Worm (Caenorhabditis elegans) whole organism, young adult: ENCODE results near the gene F17E9.16.

Source experiments
- B0336.3 ChIP-seq: fragments of 200-800 bp; sonication (Bioruptor generic); IDR thresholded peaks from 2 replicates; pipeline ENCODE4 v1.3.6; 2022; ENCODE audit warnings: missing genetic modification characterization, missing compliant biosample characterization
- C06A6.2 ChIP-seq: fragments of 200-800 bp; sonication (Bioruptor generic); conservative IDR thresholded peaks from 2 replicates; pipeline ENCODE4 v1.3.6; 2022; ENCODE audit warnings: missing genetic modification characterization, missing compliant biosample characterization
- D2030.7 ChIP-seq: fragments of 200-800 bp; sonication (Bioruptor generic); IDR thresholded peaks from 2 replicates; pipeline ENCODE4 v1.3.6; 2022; ENCODE audit warnings: missing genetic modification reagents, missing genetic modification characterization, missing compliant biosample characterization
- F22D6.2 ChIP-seq: sonication (generic microtip); optimal IDR thresholded peaks from 2 replicates; lab custom pipeline; 2016; ENCODE audit warnings: mild to moderate bottlenecking, missing genetic modification characterization, missing compliant biosample characterization
- F23B12.7 ChIP-seq: sonication (generic microtip); optimal IDR thresholded peaks from 2 replicates; lab custom pipeline; 2017; ENCODE audit warnings: missing genetic modification characterization, mild to moderate bottlenecking, missing compliant biosample characterization, antibody characterized with exemption, moderate library complexity; ENCODE audit not compliant: insufficient read depth
- F33H1.4 ChIP-seq: fragments of 200-800 bp; sonication (Bioruptor generic); IDR thresholded peaks from 2 replicates; pipeline ENCODE4 v1.3.6; 2022; ENCODE audit warnings: missing genetic modification reagents, missing genetic modification characterization, missing compliant biosample characterization
- F37B4.10 ChIP-seq: fragments of 200-800 bp; sonication (Bioruptor generic); IDR thresholded peaks from 2 replicates; pipeline ENCODE4 v1.3.6; 2022; ENCODE audit warnings: missing genetic modification characterization, missing compliant biosample characterization
- F39B2.1 ChIP-seq: fragments of 200-800 bp; sonication (Bioruptor generic); IDR thresholded peaks from 2 replicates; pipeline ENCODE4 v1.3.6; 2022; ENCODE audit warnings: missing genetic modification reagents, missing genetic modification characterization, missing compliant biosample characterization
- F49E8.2 ChIP-seq: sonication (generic microtip); optimal IDR thresholded peaks from 3 replicates; lab custom pipeline; 2017; ENCODE audit warnings: missing genetic modification characterization, mild to moderate bottlenecking, missing compliant biosample characterization, antibody characterized with exemption, moderate library complexity; ENCODE audit not compliant: insufficient read depth
- F57C9.4 ChIP-seq: sonication (generic microtip); optimal IDR thresholded peaks from 2 replicates; lab custom pipeline; 2017; ENCODE audit warnings: mild to moderate bottlenecking, missing genetic modification characterization, missing compliant biosample characterization
- K11D2.4 ChIP-seq: fragments of 200-800 bp; sonication (Bioruptor generic); IDR thresholded peaks from 2 replicates; pipeline ENCODE4 v1.3.6; 2022; ENCODE audit warnings: missing genetic modification reagents, missing genetic modification characterization, missing compliant biosample characterization
- T07F8.4 ChIP-seq: sonication (generic microtip); optimal IDR thresholded peaks from 2 replicates; lab custom pipeline; 2016; ENCODE audit warnings: mild to moderate bottlenecking, missing genetic modification characterization, moderate library complexity, missing compliant biosample characterization
- T26A5.8 ChIP-seq: sonication (generic microtip); optimal IDR thresholded peaks from 2 replicates; lab custom pipeline; 2016; ENCODE audit warnings: missing genetic modification characterization, missing compliant biosample characterization
- Y53G8AR.9 ChIP-seq: fragments of 200-800 bp; sonication (Bioruptor generic); conservative IDR thresholded peaks from 2 replicates; pipeline ENCODE4 v1.3.6; 2022; ENCODE audit warnings: missing genetic modification reagents, missing genetic modification characterization, missing compliant biosample characterization
- Y79H2A.3 ChIP-seq: fragments of 200-800 bp; sonication (Bioruptor generic); conservative IDR thresholded peaks from 2 replicates; pipeline ENCODE4 v1.3.6; 2022; ENCODE audit warnings: missing genetic modification reagents, missing genetic modification characterization, missing compliant biosample characterization
- ZK185.1 ChIP-seq: sonication (generic microtip); optimal IDR thresholded peaks from 2 replicates; lab custom pipeline; 2016; ENCODE audit warnings: mild to moderate bottlenecking, missing genetic modification characterization, missing compliant biosample characterization; ENCODE audit not compliant: poor library complexity, severe bottlenecking
- akir-1 ChIP-seq: fragments of 200-800 bp; sonication (Bioruptor generic); optimal IDR thresholded peaks from 2 replicates; lab custom pipeline; 2018; ENCODE audit warnings: mild to moderate bottlenecking, missing genetic modification characterization, moderate library complexity, missing compliant biosample characterization
- ama-1 ChIP-seq, 3 experiments: fragments of 150-350 bp in 1 of 3; sonication (generic microtip) in 2 of 3; optimal IDR thresholded peaks; 2 replicates each; lab custom pipeline; 2014 to 2018; ENCODE audit warnings: missing biosample characterization in 2 of 3, missing genetic modification characterization in 2 of 3, missing genetic modification reagents in 2 of 3
- aptf-2 ChIP-seq: fragments of 200-800 bp; sonication (Bioruptor generic); conservative IDR thresholded peaks from 2 replicates; pipeline ENCODE4 v1.3.6; 2022; ENCODE audit warnings: missing genetic modification reagents, missing genetic modification characterization, missing compliant biosample characterization
- attf-5 ChIP-seq: fragments of 200-800 bp; sonication (Bioruptor generic); optimal IDR thresholded peaks from 2 replicates; lab custom pipeline; 2018; ENCODE audit warnings: mild to moderate bottlenecking, missing genetic modification characterization, missing compliant biosample characterization
- bed-1 ChIP-seq: fragments of 200-800 bp; sonication (Bioruptor generic); IDR thresholded peaks from 2 replicates; pipeline ENCODE4 v1.3.6; 2022; ENCODE audit warnings: missing genetic modification reagents, missing genetic modification characterization, missing compliant biosample characterization
- bed-2 ChIP-seq: fragments of 200-800 bp; sonication (Bioruptor generic); IDR thresholded peaks from 2 replicates; pipeline ENCODE4 v1.3.6; 2022; ENCODE audit warnings: missing genetic modification reagents, missing genetic modification characterization, missing compliant biosample characterization
- ceh-100 ChIP-seq: fragments of 200-800 bp; sonication (Bioruptor generic); IDR thresholded peaks from 2 replicates; pipeline ENCODE4 v1.3.6; 2022; ENCODE audit warnings: missing genetic modification reagents, missing genetic modification characterization, missing compliant biosample characterization
- ceh-27 ChIP-seq: fragments of 200-800 bp; sonication (Bioruptor generic); optimal IDR thresholded peaks from 2 replicates; lab custom pipeline; 2018; ENCODE audit warnings: mild to moderate bottlenecking, missing genetic modification characterization, moderate library complexity, missing compliant biosample characterization
- chd-7 ChIP-seq: sonication (generic microtip); optimal IDR thresholded peaks from 2 replicates; lab custom pipeline; 2016; ENCODE audit warnings: mild to moderate bottlenecking, missing genetic modification characterization, moderate library complexity, missing compliant biosample characterization
- dox-1 ChIP-seq: fragments of 200-800 bp; sonication (Bioruptor generic); IDR thresholded peaks from 2 replicates; pipeline ENCODE4 v1.3.6; 2022; ENCODE audit warnings: missing genetic modification reagents, missing genetic modification characterization, missing compliant biosample characterization
- dpl-1 ChIP-seq: fragments of 150-350 bp; optimal IDR thresholded peaks from 2 replicates; lab custom pipeline; 2014; ENCODE audit warnings: missing biosample characterization, missing genetic modification reagents, missing genetic modification characterization
- efl-1 ChIP-seq: fragments of 150-350 bp; optimal IDR thresholded peaks from 2 replicates; lab custom pipeline; 2014; ENCODE audit warnings: missing biosample characterization, missing genetic modification reagents, missing genetic modification characterization
- egl-18 ChIP-seq: fragments of 200-800 bp; sonication (Bioruptor generic); IDR thresholded peaks from 2 replicates; pipeline ENCODE4 v1.3.6; 2022; ENCODE audit warnings: missing genetic modification reagents, missing genetic modification characterization, missing compliant biosample characterization
- fkh-3 ChIP-seq: sonication (generic microtip); optimal IDR thresholded peaks from 2 replicates; lab custom pipeline; 2016; ENCODE audit warnings: mild to moderate bottlenecking, missing genetic modification characterization, missing compliant biosample characterization
- hrde-1 ChIP-seq: sonication (generic microtip); optimal IDR thresholded peaks from 2 replicates; lab custom pipeline; 2016; ENCODE audit warnings: missing genetic modification characterization, mild to moderate bottlenecking, missing compliant biosample characterization, moderate library complexity, missing genotype, missing genetic modification reagents, borderline replicate concordance
- lin-35 ChIP-seq, 3 experiments: fragments of 150-350 bp in 2 of 3; sonication (generic microtip) in 1 of 3; optimal IDR thresholded peaks; 2 replicates each; lab custom pipeline; 2014 to 2018; ENCODE audit warnings: missing biosample characterization in 3 of 3, missing genetic modification characterization in 3 of 3, missing genetic modification reagents in 3 of 3
- lin-54 ChIP-seq: fragments of 200-800 bp; sonication (Bioruptor generic); optimal IDR thresholded peaks from 2 replicates; lab custom pipeline; 2018; ENCODE audit warnings: mild to moderate bottlenecking, missing genetic modification characterization, missing compliant biosample characterization
- lir-1 ChIP-seq: fragments of 200-800 bp; sonication (Bioruptor generic); conservative IDR thresholded peaks from 2 replicates; pipeline ENCODE4 v1.3.6; 2022; ENCODE audit warnings: missing genetic modification reagents, missing genetic modification characterization, missing compliant biosample characterization
- madf-3 ChIP-seq: fragments of 200-800 bp; sonication (Bioruptor generic); IDR thresholded peaks from 2 replicates; pipeline ENCODE4 v1.3.6; 2022; ENCODE audit warnings: missing genetic modification reagents, missing genetic modification characterization, missing compliant biosample characterization
- madf-6 ChIP-seq: fragments of 200-800 bp; sonication (Bioruptor generic); IDR thresholded peaks from 2 replicates; pipeline ENCODE4 v1.3.6; 2022; ENCODE audit warnings: missing genetic modification reagents, missing genetic modification characterization, missing compliant biosample characterization
- madf-8 ChIP-seq: fragments of 200-800 bp; sonication (Bioruptor generic); conservative IDR thresholded peaks from 2 replicates; pipeline ENCODE4 v1.3.6; 2022; ENCODE audit warnings: missing genetic modification reagents, missing genetic modification characterization, missing compliant biosample characterization
- mel-28 ChIP-seq: sonication (generic microtip); optimal IDR thresholded peaks from 2 replicates; lab custom pipeline; 2016; ENCODE audit warnings: borderline replicate concordance, mild to moderate bottlenecking, missing genetic modification characterization, missing compliant biosample characterization
- nhr-179 ChIP-seq: sonication (generic microtip); optimal IDR thresholded peaks from 2 replicates; lab custom pipeline; 2016; ENCODE audit warnings: mild to moderate bottlenecking, missing genetic modification characterization, missing compliant biosample characterization
- pbrm-1 ChIP-seq: fragments of 200-800 bp; sonication (Bioruptor generic); IDR thresholded peaks from 2 replicates; pipeline ENCODE4 v1.3.6; 2022; ENCODE audit warnings: missing genetic modification reagents, missing genetic modification characterization, missing compliant biosample characterization
- pha-4 ChIP-seq: fragments of 150-350 bp; sonication (generic microtip); optimal IDR thresholded peaks from 2 replicates; lab custom pipeline; 2014; ENCODE audit warnings: missing biosample characterization, missing genetic modification reagents, missing genetic modification characterization
- rec-8 ChIP-seq, 2 experiments: sonication (generic microtip); optimal IDR thresholded peaks; 2 replicates each; lab custom pipeline; 2016; ENCODE audit warnings: mild to moderate bottlenecking in 2 of 2, missing genetic modification characterization in 2 of 2, missing genetic modification reagents in 2 of 2, missing genotype in 2 of 2, missing biosample characterization in 1 of 2, missing compliant biosample characterization in 1 of 2, moderate library complexity in 1 of 2
- sdz-38 ChIP-seq: sonication (generic microtip); optimal IDR thresholded peaks from 2 replicates; lab custom pipeline; 2016; ENCODE audit warnings: missing genotype, missing genetic modification characterization, missing compliant biosample characterization
- snpc-1.3 ChIP-seq: sonication (generic microtip); optimal IDR thresholded peaks from 2 replicates; lab custom pipeline; 2017; ENCODE audit warnings: missing genetic modification characterization, mild to moderate bottlenecking, missing compliant biosample characterization, antibody characterized with exemption, moderate library complexity, missing genotype, missing genetic modification reagents; ENCODE audit not compliant: insufficient read depth
- xnd-1 ChIP-seq: sonication (generic microtip); optimal IDR thresholded peaks from 2 replicates; lab custom pipeline; 2016; ENCODE audit warnings: missing genotype, missing genetic modification reagents, missing genetic modification characterization, missing compliant biosample characterization
- ztf-18 ChIP-seq: sonication (generic microtip); optimal IDR thresholded peaks from 2 replicates; lab custom pipeline; 2016; ENCODE audit warnings: missing genotype, mild to moderate bottlenecking, missing genetic modification characterization, missing compliant biosample characterization
- ztf-25 ChIP-seq: fragments of 200-800 bp; sonication (Bioruptor generic); IDR thresholded peaks from 2 replicates; pipeline ENCODE4 v1.3.6; 2022; ENCODE audit warnings: missing genetic modification reagents, missing genetic modification characterization, missing compliant biosample characterization

The F17E9.16 gene

DNA sequence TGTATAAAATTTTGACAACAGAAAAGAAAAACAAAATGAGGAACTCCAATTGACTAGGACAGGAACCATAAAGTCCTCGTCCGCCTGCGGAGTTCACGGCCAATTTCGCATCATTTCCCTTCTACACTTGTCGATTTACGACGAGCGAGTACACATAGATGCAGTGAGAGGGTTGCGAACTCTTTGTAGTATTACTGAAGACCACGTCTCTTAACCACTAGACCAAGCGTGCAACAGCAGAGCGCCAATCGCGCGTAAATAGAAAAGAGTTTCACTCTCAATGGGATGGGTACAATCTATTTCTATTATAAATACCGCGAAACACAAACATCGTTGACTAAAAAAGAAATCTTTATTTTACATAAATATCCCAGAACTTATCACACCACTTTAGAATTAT, 23.2 kb downstream of the F17E9.16 start (continued):
- TF ChIP-seq ztf-25 (GFP tag; lab: Robert Waterston, UW) (peak; percentile 44; the same call in 1 of the 2 replicates), ama-1 (optimal IDR thresholded peaks at IDR 0.05; lab: Kevin White, UChicago) (peak; percentile 23), ama-1 (GFP tag; optimal IDR thresholded peaks at IDR 0.05; lab: Kevin White, UChicago) (peak; percentile 46 to 65), F23B12.7 (tag; lab: Kevin White, UChicago) (peak; percentile 31), aptf-2 (GFP tag; lab: Robert Waterston, UW) (no peak), D2030.7 (peak; percentile 47; the same call in 1 of the 2 replicates), chd-7 (tag; lab: Kevin White, UChicago) (peak; percentile 60), K11D2.4 (GFP tag; lab: Robert Waterston, UW) (peak; percentile 33; the same call in 1 of the 2 replicates), ZK185.1 (tag; lab: Kevin White, UChicago) (peak; percentile 85), hrde-1 (peak; percentile 78), mel-28 (tag; lab: Kevin White, UChicago) (no peak), F33H1.4 (peak; percentile 59), rec-8 (tag; optimal IDR thresholded peaks at IDR 0.05; lab: Kevin White, UChicago) (peak; percentile 51 to 76), ztf-18 (tag; lab: Kevin White, UChicago) (peak; percentile 72), fkh-3 (no peak), lin-35 (GFP tag; optimal IDR thresholded peaks at IDR 0.05; lab: Kevin White, UChicago) (peak in 1 of 3 experiments; percentile 61), F37B4.10 (no peak), egl-18 (no peak), dox-1 (GFP tag; lab: Robert Waterston, UW) (peak; percentile 82), akir-1 (GFP tag; lab: Kevin White, UChicago) (no peak), xnd-1 (tag; lab: Kevin White, UChicago) (no peak), dpl-1 (no peak), F39B2.1 (GFP tag; lab: Robert Waterston, UW) (no peak), lir-1 (0 out of 2 replicates have a peak, but pooled peaks have one; percentile 45), ceh-27 (peak; percentile 70), Y79H2A.3 (GFP tag; lab: Robert Waterston, UW) (0 out of 2 replicates have a peak, but pooled peaks have one; percentile 54), F22D6.2 (tag; lab: Kevin White, UChicago) (no peak), attf-5 (peak; percentile 49), bed-1 (GFP tag; lab: Robert Waterston, UW) (no peak), bed-2 (GFP tag; lab: Robert Waterston, UW) (no peak), ceh-100 (no peak), F49E8.2 (tag; lab: Kevin White, UChicago) (peak; percentile 57), C06A6.2 (no peak), F57C9.4 (no peak), snpc-1.3 (tag; lab: Kevin White, UChicago) (peak; percentile 84), madf-6 (GFP tag; lab: Robert Waterston, UW) (peak; percentile 58; the same call in 1 of the 2 replicates), sdz-38 (no peak), T07F8.4 (tag; lab: Kevin White, UChicago) (peak; percentile 76), B0336.3 (GFP tag; lab: Robert Waterston, UW) (peak; percentile 83), nhr-179 (tag; lab: Kevin White, UChicago) (no peak), madf-8 (GFP tag; lab: Robert Waterston, UW) (0 out of 2 replicates have a peak, but pooled peaks have one; percentile 25), madf-3 (no peak), pbrm-1 (GFP tag; lab: Robert Waterston, UW) (peak; percentile 62; the same call in 1 of the 2 replicates), efl-1 (GFP tag; lab: Kevin White, UChicago) (peak; percentile 18), Y53G8AR.9 (GFP tag; lab: Robert Waterston, UW) (peak; percentile 80), lin-54 (GFP tag; lab: Kevin White, UChicago) (peak; percentile 63), T26A5.8 (tag; lab: Kevin White, UChicago) (no peak), pha-4 (tag; lab: Kevin White, UChicago) (no peak)
